Fruit fly (Drosophila melanogaster) whole organism, prepupa: Measurements from ENCODE around the gene CG10338.
A peak's percentile ranks its signal among the peaks of the same experiment; 100 is the strongest.

Experiments
- Blimp-1 ChIP-seq: fragments of 200-800 bp; sonication (Bioruptor generic); optimal IDR thresholded peaks from 3 replicates; lab custom pipeline; 2017; ENCODE audit warnings: missing biosample characterization, missing genetic modification characterization, mild to moderate bottlenecking, moderate library complexity, missing genetic modification reagents
- CG10669 ChIP-seq: fragments of 200-800 bp; sonication (Bioruptor generic); optimal IDR thresholded peaks from 3 replicates; lab custom pipeline; 2018; ENCODE audit warnings: missing biosample characterization, mild to moderate bottlenecking, missing genetic modification characterization, moderate library complexity
- CG11294 ChIP-seq: fragments of 200-800 bp; sonication (Bioruptor generic); IDR thresholded peaks from 2 replicates; pipeline ENCODE4 v1.3.6; 2022; ENCODE audit warnings: missing biosample characterization, missing genetic modification characterization
- CG11762 ChIP-seq: fragments of 200-800 bp; sonication (Bioruptor generic); optimal IDR thresholded peaks from 3 replicates; lab custom pipeline; 2016; ENCODE audit warnings: missing biosample characterization, missing genetic modification characterization; ENCODE audit not compliant: insufficient read depth
- CG11902 ChIP-seq: fragments of 200-800 bp; sonication (Bioruptor generic); optimal IDR thresholded peaks from 3 replicates; lab custom pipeline; 2016; ENCODE audit warnings: missing biosample characterization, missing genetic modification characterization
- CG15336 ChIP-seq: fragments of 200-800 bp; sonication (Bioruptor generic); IDR thresholded peaks from 2 replicates; pipeline ENCODE4 v1.3.6; 2022; ENCODE audit warnings: missing biosample characterization, missing genetic modification characterization
- CG1621 ChIP-seq: fragments of 200-800 bp; sonication (Bioruptor generic); optimal IDR thresholded peaks from 3 replicates; lab custom pipeline; 2018; ENCODE audit warnings: missing biosample characterization, mild to moderate bottlenecking, missing genetic modification characterization
- CG16779 ChIP-seq: fragments of 200-800 bp; sonication (Bioruptor generic); optimal IDR thresholded peaks from 3 replicates; lab custom pipeline; 2017; ENCODE audit warnings: missing biosample characterization, mild to moderate bottlenecking, missing genetic modification characterization
- CG31627 ChIP-seq: fragments of 200-800 bp; sonication (Bioruptor generic); optimal IDR thresholded peaks from 3 replicates; lab custom pipeline; 2016; ENCODE audit warnings: missing biosample characterization, missing genetic modification characterization
- CG32006 ChIP-seq: fragments of 200-800 bp; sonication (Bioruptor generic); optimal IDR thresholded peaks from 3 replicates; lab custom pipeline; 2017; ENCODE audit warnings: missing biosample characterization, mild to moderate bottlenecking, missing genetic modification characterization
- CG3919 ChIP-seq: fragments of 200-800 bp; sonication (Bioruptor generic); optimal IDR thresholded peaks from 3 replicates; lab custom pipeline; 2016; ENCODE audit warnings: missing biosample characterization, missing genetic modification characterization
- CG4318 ChIP-seq: fragments of 200-800 bp; sonication (Bioruptor generic); optimal IDR thresholded peaks from 3 replicates; lab custom pipeline; 2017; ENCODE audit warnings: missing biosample characterization, mild to moderate bottlenecking, missing genetic modification characterization
- CG6276 ChIP-seq: fragments of 200-800 bp; sonication (Bioruptor generic); optimal IDR thresholded peaks from 2 replicates; lab custom pipeline; 2017; ENCODE audit warnings: missing biosample characterization, mild to moderate bottlenecking, missing genetic modification characterization
- CG6792 ChIP-seq: fragments of 200-800 bp; sonication (Bioruptor generic); optimal IDR thresholded peaks from 3 replicates; lab custom pipeline; 2016; ENCODE audit warnings: missing biosample characterization, missing genetic modification characterization
- CG6808 ChIP-seq: fragments of 200-800 bp; sonication (Bioruptor generic); optimal IDR thresholded peaks from 3 replicates; lab custom pipeline; 2017; ENCODE audit warnings: missing biosample characterization, missing genetic modification characterization, mild to moderate bottlenecking, moderate library complexity, missing genetic modification reagents
- CG6854 ChIP-seq: fragments of 200-800 bp; sonication (Bioruptor generic); optimal IDR thresholded peaks from 2 replicates; lab custom pipeline; 2017; ENCODE audit warnings: missing biosample characterization, mild to moderate bottlenecking, missing genetic modification characterization
- CG7368 ChIP-seq: fragments of 200-800 bp; sonication (Bioruptor generic); optimal IDR thresholded peaks from 3 replicates; lab custom pipeline; 2016; ENCODE audit warnings: missing biosample characterization, missing genetic modification characterization
- CG8319 ChIP-seq: fragments of 200-800 bp; sonication (Bioruptor generic); optimal IDR thresholded peaks from 3 replicates; lab custom pipeline; 2016; ENCODE audit warnings: missing biosample characterization, missing genetic modification characterization
- Eip75B ChIP-seq: fragments of 200-800 bp; sonication (Bioruptor generic); optimal IDR thresholded peaks from 3 replicates; lab custom pipeline; 2016; ENCODE audit warnings: missing biosample characterization, missing genetic modification characterization
- Eip78C ChIP-seq: fragments of 200-800 bp; sonication (Bioruptor generic); peaks from one replicate; lab custom pipeline; 2016; ENCODE audit warnings: missing biosample characterization, missing genetic modification characterization
- Eip93F ChIP-seq: fragments of 200-800 bp; sonication (Bioruptor generic); optimal IDR thresholded peaks from 2 replicates; lab custom pipeline; 2016; ENCODE audit warnings: missing biosample characterization, mild to moderate bottlenecking, missing genetic modification characterization
- Ets21C ChIP-seq: fragments of 200-800 bp; sonication (Bioruptor generic); optimal IDR thresholded peaks from 3 replicates; lab custom pipeline; 2016; ENCODE audit warnings: missing biosample characterization, missing genetic modification characterization
- Ets96B ChIP-seq: fragments of 200-800 bp; optimal IDR thresholded peaks from 2 replicates; lab custom pipeline; 2019; ENCODE audit warnings: missing biosample characterization, mild to moderate bottlenecking, missing genetic modification characterization, moderate library complexity
- Gug ChIP-seq: fragments of 200-800 bp; sonication (Bioruptor generic); IDR thresholded peaks from 2 replicates; pipeline ENCODE4 v1.3.6; 2022; ENCODE audit warnings: missing biosample characterization, missing genetic modification characterization
- Hr39 ChIP-seq: fragments of 200-800 bp; sonication (Bioruptor generic); optimal IDR thresholded peaks from 2 replicates; lab custom pipeline; 2016; ENCODE audit warnings: missing biosample characterization, missing genetic modification characterization
- Hr4 ChIP-seq: fragments of 200-800 bp; sonication (Bioruptor generic); optimal IDR thresholded peaks from 3 replicates; lab custom pipeline; 2016; ENCODE audit warnings: missing biosample characterization, missing genetic modification characterization
- Lpt ChIP-seq: fragments of 200-800 bp; sonication (Bioruptor generic); optimal IDR thresholded peaks from 3 replicates; lab custom pipeline; 2016; ENCODE audit warnings: missing biosample characterization, missing genetic modification characterization
- Met ChIP-seq: fragments of 200-800 bp; sonication (Bioruptor generic); optimal IDR thresholded peaks from 3 replicates; lab custom pipeline; 2016; ENCODE audit warnings: missing biosample characterization, missing genetic modification characterization
- Sox102F ChIP-seq: fragments of 200-800 bp; sonication (Bioruptor generic); optimal IDR thresholded peaks from 2 replicates; lab custom pipeline; 2016; ENCODE audit warnings: missing biosample characterization, mild to moderate bottlenecking, missing genetic modification characterization
- Sox14 ChIP-seq: fragments of 200-800 bp; sonication (Bioruptor generic); optimal IDR thresholded peaks from 3 replicates; lab custom pipeline; 2016; ENCODE audit warnings: missing biosample characterization, missing genetic modification characterization
- achi ChIP-seq: fragments of 200-800 bp; sonication (Bioruptor generic); optimal IDR thresholded peaks from 3 replicates; lab custom pipeline; 2016; ENCODE audit warnings: missing biosample characterization, missing genetic modification characterization
- acj6 ChIP-seq: fragments of 200-800 bp; sonication (Bioruptor generic); optimal IDR thresholded peaks from 3 replicates; lab custom pipeline; 2016; ENCODE audit warnings: missing biosample characterization, missing genetic modification characterization
- cyc ChIP-seq: fragments of 200-800 bp; sonication (Bioruptor generic); optimal IDR thresholded peaks from 3 replicates; lab custom pipeline; 2016; ENCODE audit warnings: missing biosample characterization, missing genetic modification characterization
- dac ChIP-seq: fragments of 200-800 bp; sonication (Bioruptor generic); optimal IDR thresholded peaks from 2 replicates; lab custom pipeline; 2017; ENCODE audit warnings: missing biosample characterization, mild to moderate bottlenecking, missing genetic modification characterization
- dsx ChIP-seq: fragments of 200-800 bp; optimal IDR thresholded peaks from 3 replicates; lab custom pipeline; 2019; ENCODE audit warnings: missing biosample characterization, mild to moderate bottlenecking, missing genetic modification characterization, moderate library complexity; ENCODE audit not compliant: poor library complexity, severe bottlenecking
- eg ChIP-seq: fragments of 200-800 bp; sonication (Bioruptor generic); IDR thresholded peaks from 3 replicates; pipeline ENCODE4 v1.3.6; 2022; ENCODE audit warnings: missing biosample characterization, missing genetic modification characterization
- esn ChIP-seq: fragments of 200-800 bp; sonication (Bioruptor generic); optimal IDR thresholded peaks from 2 replicates; lab custom pipeline; 2016; ENCODE audit warnings: missing biosample characterization, mild to moderate bottlenecking, missing genetic modification characterization, moderate library complexity
- fd59A ChIP-seq: fragments of 200-800 bp; sonication (Bioruptor generic); optimal IDR thresholded peaks from 2 replicates; lab custom pipeline; 2017; ENCODE audit warnings: missing biosample characterization, mild to moderate bottlenecking, missing genetic modification characterization, missing genetic modification reagents
- fd85E ChIP-seq: fragments of 200-800 bp; sonication (Bioruptor generic); optimal IDR thresholded peaks from 3 replicates; lab custom pipeline; 2016; ENCODE audit warnings: missing biosample characterization, missing genetic modification characterization
- fkh ChIP-seq: fragments of 200-800 bp; sonication (Bioruptor generic); optimal IDR thresholded peaks from 3 replicates; lab custom pipeline; 2017; ENCODE audit warnings: missing biosample characterization, mild to moderate bottlenecking, missing genetic modification characterization, moderate library complexity
- lz ChIP-seq: fragments of 200-800 bp; sonication (Bioruptor generic); optimal IDR thresholded peaks from 3 replicates; lab custom pipeline; 2016; ENCODE audit warnings: missing biosample characterization, missing genetic modification characterization
- net ChIP-seq: fragments of 200-800 bp; sonication (Bioruptor generic); optimal IDR thresholded peaks from 3 replicates; lab custom pipeline; 2016; ENCODE audit warnings: missing biosample characterization, missing genetic modification characterization
- pdm3 ChIP-seq: fragments of 200-800 bp; sonication (Bioruptor generic); optimal IDR thresholded peaks from 3 replicates; lab custom pipeline; 2016; ENCODE audit warnings: missing biosample characterization, missing genetic modification characterization
- salr ChIP-seq, 2 experiments: fragments of 200-800 bp; sonication (Bioruptor generic); optimal IDR thresholded peaks; 3 replicates each; lab custom pipeline; 2016 to 2018; ENCODE audit warnings: missing biosample characterization in 2 of 2, missing genetic modification characterization in 2 of 2, mild to moderate bottlenecking in 1 of 2
- spab ChIP-seq: fragments of 200-800 bp; sonication (Bioruptor generic); optimal IDR thresholded peaks from 2 replicates; lab custom pipeline; 2017; ENCODE audit warnings: missing biosample characterization, mild to moderate bottlenecking, missing genetic modification characterization, missing genetic modification reagents
- ss ChIP-seq, 2 experiments: fragments of 200-800 bp; sonication (Bioruptor generic); optimal IDR thresholded peaks; 2 replicates in 1 of 2; 3 replicates in 1 of 2; lab custom pipeline; 2017 to 2018; ENCODE audit warnings: mild to moderate bottlenecking in 2 of 2, missing biosample characterization in 2 of 2, missing genetic modification characterization in 2 of 2, moderate library complexity in 1 of 2
- svp ChIP-seq: fragments of 200-800 bp; sonication (Bioruptor generic); peaks from one replicate; lab custom pipeline; 2016; ENCODE audit warnings: missing biosample characterization, missing genetic modification characterization

The CG10338 gene

DNA sequence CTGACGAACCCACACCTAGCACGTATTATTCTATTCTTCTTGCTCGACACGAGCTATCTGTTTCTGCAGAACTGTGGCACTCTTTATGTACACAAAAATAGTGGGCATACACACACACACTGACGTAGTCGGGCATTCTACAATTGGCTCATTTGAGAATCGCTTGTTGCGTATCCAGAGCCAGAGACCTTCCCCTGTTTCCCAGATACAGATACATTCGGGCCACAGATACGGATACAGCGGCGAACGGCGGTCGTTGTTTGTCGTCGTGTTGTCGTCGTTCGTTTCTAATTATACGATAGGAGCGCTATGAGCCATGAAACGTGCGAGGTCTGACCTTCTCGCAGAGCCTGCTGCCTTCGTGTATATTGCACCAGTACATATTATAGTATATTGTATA, 41.8 kb downstream of the CG10338 start:
- TF ChIP-seq spab (GFP tag; lab: Kevin White, UChicago) (no peak), Lpt (GFP tag; lab: Kevin White, UChicago) (no peak), esn (GFP tag; lab: Kevin White, UChicago) (no peak), CG1621 (tag; lab: Kevin White, UChicago) (no peak), Eip78C (GFP tag; lab: Kevin White, UChicago) (peak; percentile 27), fkh (GFP tag; lab: Kevin White, UChicago) (peak; percentile 19), Gug (no peak), CG11762 (GFP tag; lab: Kevin White, UChicago) (no peak)

DNA sequence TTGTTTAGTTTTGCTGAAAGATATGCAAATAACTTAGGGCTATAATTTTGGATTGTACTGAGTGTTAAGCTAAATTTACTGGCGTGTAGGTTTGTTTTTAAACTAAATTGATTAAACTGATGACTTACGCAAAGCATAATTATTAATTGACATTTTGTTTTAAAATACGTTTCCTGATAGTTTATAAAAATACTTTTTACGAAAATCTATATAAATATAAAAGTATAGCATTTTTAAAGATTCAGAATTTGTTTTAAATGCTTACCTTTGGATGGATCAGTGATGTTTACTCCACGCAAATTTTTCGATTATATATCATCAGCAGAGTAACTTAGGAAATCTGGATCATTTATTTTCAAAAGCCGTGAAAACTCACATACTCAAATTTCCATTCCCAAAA, 44.5 kb downstream of the CG10338 start, which contains the start of the genes CG42752 and CG15167:
CG42752 (minus strand) TSS at position 101 of the 400 bp plus-strand sequence.
CG15167 (plus strand) TSS at position 349 of the 400 bp plus-strand sequence.
- TF ChIP-seq Eip78C (GFP tag; lab: Kevin White, UChicago) (no peak), acj6 (GFP tag; lab: Kevin White, UChicago) (no peak), CG1621 (tag; lab: Kevin White, UChicago) (no peak), Hr39 (no peak)

DNA sequence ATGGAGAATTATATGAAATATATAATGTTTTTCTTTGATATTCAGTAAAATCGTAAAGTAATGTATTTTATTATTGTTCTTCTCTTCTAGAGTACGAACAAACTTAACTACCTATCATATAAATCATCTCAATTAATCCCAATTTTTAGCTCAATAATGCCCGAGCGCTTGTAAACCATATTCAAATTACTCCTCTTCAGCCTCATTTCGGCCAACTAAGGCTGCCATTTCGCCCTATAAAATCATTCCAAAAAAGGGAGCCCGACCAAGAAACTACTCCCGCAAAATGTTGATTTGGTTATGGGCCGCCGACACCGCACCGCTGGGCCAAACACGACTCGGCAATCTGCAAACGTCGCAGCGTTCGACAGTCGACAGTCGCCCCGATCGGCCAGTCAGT, 47.2 kb downstream of the CG10338 start:
- no peak for TF ChIP-seq Lpt (GFP tag; lab: Kevin White, UChicago)
- TF ChIP-seq CG11294 (GFP tag; lab: Robert Waterston, UW): no peak
- TF ChIP-seq CG6276 (GFP tag; lab: Kevin White, UChicago): peak; percentile 26
- TF ChIP-seq CG16779 (tag; lab: Kevin White, UChicago): no peak
- TF ChIP-seq CG8319 (GFP tag; lab: Kevin White, UChicago): no peak
- no peak for TF ChIP-seq CG3919
- no peak for TF ChIP-seq Blimp-1 (GFP tag; lab: Kevin White, UChicago)
- TF ChIP-seq CG31627 (GFP tag; lab: Kevin White, UChicago): no peak
- TF ChIP-seq Eip75B (GFP tag; lab: Kevin White, UChicago): no peak
- TF ChIP-seq Eip78C (GFP tag; lab: Kevin White, UChicago): peak; percentile 77
- no peak for TF ChIP-seq cyc (GFP tag; lab: Kevin White, UChicago)
- TF ChIP-seq Eip93F (GFP tag; lab: Kevin White, UChicago): no peak
- TF ChIP-seq salr (GFP tag; optimal IDR thresholded peaks at IDR 0.05; lab: Kevin White, UChicago): peak in 1 of 2 experiments; percentile 6
- no peak for TF ChIP-seq CG10669 (GFP tag; lab: Kevin White, UChicago)
- TF ChIP-seq Met (GFP tag; lab: Kevin White, UChicago): no peak
- no peak for TF ChIP-seq ss (GFP tag; optimal IDR thresholded peaks at IDR 0.05; lab: Kevin White, UChicago)
- no peak for TF ChIP-seq eg (GFP tag; lab: Robert Waterston, UW)
- TF ChIP-seq CG32006 (GFP tag; lab: Kevin White, UChicago): peak; percentile 45
- no peak for TF ChIP-seq dac
- no peak for TF ChIP-seq CG6792 (GFP tag; lab: Kevin White, UChicago)
- no peak for TF ChIP-seq Ets96B
- no peak for TF ChIP-seq lz
- TF ChIP-seq CG11762 (GFP tag; lab: Kevin White, UChicago): no peak
- TF ChIP-seq Sox102F (GFP tag; lab: Kevin White, UChicago): no peak
- no peak for TF ChIP-seq pdm3 (GFP tag; lab: Kevin White, UChicago)
- no peak for TF ChIP-seq CG7368 (GFP tag; lab: Kevin White, UChicago)
- TF ChIP-seq Sox14 (GFP tag; lab: Kevin White, UChicago): no peak
- no peak for TF ChIP-seq CG11902 (GFP tag; lab: Kevin White, UChicago)
- TF ChIP-seq CG4318 (GFP tag; lab: Kevin White, UChicago): peak; percentile 35
- no peak for TF ChIP-seq net (GFP tag; lab: Kevin White, UChicago)
- TF ChIP-seq CG1621 (tag; lab: Kevin White, UChicago): no peak
- no peak for TF ChIP-seq fd59A (GFP tag; lab: Kevin White, UChicago)
- no peak for TF ChIP-seq Ets21C (GFP tag; lab: Kevin White, UChicago)
- TF ChIP-seq svp: peak; percentile 4
- TF ChIP-seq achi: no peak
- peak; percentile 20; the same call in 1 of the 2 replicates for TF ChIP-seq CG15336 (GFP tag; lab: Robert Waterston, UW)
- no peak for TF ChIP-seq fd85E (GFP tag; lab: Kevin White, UChicago)
- TF ChIP-seq CG6854 (GFP tag; lab: Kevin White, UChicago): no peak
- TF ChIP-seq CG6808 (GFP tag; lab: Kevin White, UChicago): no peak
- TF ChIP-seq dsx (GFP tag; lab: Kevin White, UChicago): no peak
- no peak for TF ChIP-seq spab (GFP tag; lab: Kevin White, UChicago)
- peak; percentile 13 for TF ChIP-seq Hr4 (GFP tag; lab: Kevin White, UChicago)
